Worm (Caenorhabditis elegans): ENCODE data around the gene nas-28.

The nas-28 gene

DNA sequence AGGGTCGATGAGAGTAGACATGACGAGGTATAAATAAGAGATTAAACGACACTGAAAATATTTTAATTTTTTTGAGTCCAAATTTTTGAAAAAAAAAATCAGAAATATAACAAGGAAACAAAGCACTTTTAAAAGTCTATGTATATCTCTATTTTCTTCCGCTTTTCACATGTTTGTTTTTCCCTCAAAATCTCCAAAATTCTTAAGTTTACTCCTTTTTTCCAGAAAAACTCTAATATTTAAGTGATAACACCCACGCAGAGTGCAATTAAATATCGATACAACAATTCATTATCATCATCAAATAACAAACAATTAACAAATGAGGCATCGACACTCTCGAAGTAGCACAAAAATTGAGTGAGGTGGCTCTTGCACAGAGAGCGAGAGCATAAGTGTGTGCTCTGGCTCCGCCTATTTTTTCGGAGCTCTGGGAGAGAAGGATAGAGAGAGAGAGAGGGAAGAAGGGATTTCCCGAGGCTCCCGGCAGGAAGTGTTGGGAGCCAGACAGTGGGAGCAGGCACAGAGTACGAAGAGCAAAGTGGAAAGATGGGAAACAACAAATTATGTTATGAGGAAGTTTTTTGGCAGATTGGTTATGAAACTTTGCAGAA is 25.2 kb downstream of the nas-28 start, which contains the start of gene anmt-2:
Gene anmt-2, minus strand, starts transcription at position 51 of the 614 bp plus-strand sequence.
- TF ChIP-seq hlh-1 (tag; optimal IDR thresholded peaks at IDR 0.05) (peak; percentile 27), unc-62 (GFP tag; optimal IDR thresholded peaks at IDR 0.05) (no peak)

DNA sequence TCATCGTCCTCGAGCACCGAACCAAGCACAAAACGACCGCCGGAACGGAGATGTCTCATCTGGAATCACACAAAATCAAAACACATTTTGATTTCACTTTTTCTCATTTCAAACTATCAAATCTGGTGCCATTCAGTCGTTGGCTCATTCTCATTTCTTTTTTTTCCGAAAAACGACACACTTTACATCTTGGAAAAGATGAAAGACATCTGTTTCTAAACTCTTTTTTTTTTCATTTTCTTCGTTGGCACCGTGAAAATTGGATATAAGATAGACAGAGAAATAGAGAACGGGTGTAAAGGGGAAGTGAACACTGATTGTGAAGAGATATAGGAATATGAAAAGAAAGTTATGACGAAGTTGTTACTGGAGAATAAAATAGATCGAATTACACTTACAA is 27.2 kb downstream of the nas-28 start:
- TF ChIP-seq lsy-2 (tag; optimal IDR thresholded peaks at IDR 0.05) = no peak
- no peak for TF ChIP-seq flh-1 (GFP tag; optimal IDR thresholded peaks at IDR 0.05)

DNA sequence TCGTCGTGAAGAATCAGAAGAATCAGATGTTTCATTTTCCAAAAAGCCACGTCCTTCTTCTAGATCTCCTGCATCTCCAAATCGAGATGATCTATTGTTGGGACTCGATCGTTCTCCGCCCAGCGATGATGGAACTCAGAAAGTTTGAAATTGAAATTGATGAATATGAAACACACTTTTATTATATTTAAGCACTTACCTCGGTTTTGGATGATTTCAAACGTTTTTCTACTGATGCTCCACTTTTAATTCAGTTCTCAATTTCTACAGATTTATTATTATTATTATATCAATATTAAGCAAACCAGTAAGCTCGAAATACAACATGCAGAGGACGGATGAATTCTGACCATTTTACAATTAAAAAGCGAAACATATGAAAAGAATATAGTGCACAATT is 28.4 kb downstream of the nas-28 start:
- TF ChIP-seq M03D4.4 (tag; optimal IDR thresholded peaks at IDR 0.05) = no peak

DNA sequence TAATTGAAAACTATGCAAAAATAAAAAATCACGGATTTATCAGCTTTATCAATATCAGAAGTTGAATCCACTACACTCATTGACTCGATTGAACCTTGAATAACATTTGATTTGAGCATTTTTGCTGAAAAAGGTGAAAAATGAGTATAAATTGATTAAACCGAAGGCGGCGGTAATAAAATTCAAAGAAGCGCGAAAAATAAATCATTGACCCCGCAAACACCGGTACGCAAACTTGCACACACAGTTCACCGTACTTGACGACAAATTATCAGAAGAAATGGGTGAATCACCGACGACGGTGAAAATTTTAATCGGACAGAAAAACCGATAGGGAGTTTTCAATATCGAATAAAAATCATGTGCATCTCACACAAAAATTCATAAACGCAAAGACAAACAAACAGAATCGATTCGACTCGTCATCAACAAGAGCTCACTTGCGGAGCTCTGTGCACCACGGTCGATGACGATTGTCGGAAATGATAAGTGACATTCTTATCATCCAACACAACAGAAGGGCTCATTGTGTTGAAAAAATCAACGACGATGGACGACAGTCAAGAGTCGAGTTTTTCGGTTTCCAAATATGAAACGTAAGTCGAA is 33.4 kb downstream of the nas-28 start, which contains the start of the genes wht-7 and Y42G9A.1:
Gene wht-7, minus strand, starts transcription at position 131 of the 606 bp plus-strand sequence.
Gene Y42G9A.1, plus strand, starts transcription at position 495 of the 606 bp plus-strand sequence.
- TF ChIP-seq tbx-8 (GFP tag; optimal IDR thresholded peaks at IDR 0.05) (no peak), zip-8 (tag; optimal IDR thresholded peaks at IDR 0.05) (no peak), nhr-2 (tag; optimal IDR thresholded peaks at IDR 0.05) (no peak), flh-1 (GFP tag; optimal IDR thresholded peaks at IDR 0.05) (no peak), cnd-1 (tag; optimal IDR thresholded peaks at IDR 0.05) (no peak), elt-3 (tag; optimal IDR thresholded peaks at IDR 0.05) (no peak), M03D4.4 (tag; optimal IDR thresholded peaks at IDR 0.05) (no peak), unc-62 (GFP tag; optimal IDR thresholded peaks at IDR 0.05) (no peak), lsy-2 (tag; optimal IDR thresholded peaks at IDR 0.05) (no peak)

DNA sequence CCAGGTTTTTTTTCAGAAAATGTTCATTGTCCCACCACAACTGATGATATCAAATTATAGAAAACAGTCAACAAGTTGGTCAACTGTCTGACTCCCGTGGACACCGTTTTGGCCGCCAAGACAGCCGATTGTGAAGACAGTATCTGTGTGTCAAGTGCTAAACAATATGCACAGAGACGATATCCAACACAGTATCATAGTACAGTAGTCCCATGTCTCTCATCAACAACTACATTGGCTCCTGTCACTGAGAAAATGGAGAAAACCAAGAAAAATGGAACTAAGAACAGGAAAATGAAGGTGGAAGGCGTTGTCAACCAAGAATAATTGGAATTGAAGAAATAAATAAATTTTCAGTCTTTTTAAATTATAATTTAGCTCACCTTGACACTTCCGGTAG is 34.3 kb downstream of the nas-28 start:
- TF ChIP-seq nhr-76 (tag; optimal IDR thresholded peaks at IDR 0.05) (no peak), cnd-1 (tag; optimal IDR thresholded peaks at IDR 0.05) (no peak), bed-3 (GFP tag; optimal IDR thresholded peaks at IDR 0.05) (no peak), lsy-2 (tag; optimal IDR thresholded peaks at IDR 0.05) (no peak), ham-2 (GFP tag; optimal IDR thresholded peaks at IDR 0.05) (no peak), mls-2 (tag; optimal IDR thresholded peaks at IDR 0.05) (no peak), sptf-1 (tag; optimal IDR thresholded peaks at IDR 0.05) (no peak), ztf-11 (tag; optimal IDR thresholded peaks at IDR 0.05) (no peak), ces-1 (GFP tag; optimal IDR thresholded peaks at IDR 0.05) (no peak)

DNA sequence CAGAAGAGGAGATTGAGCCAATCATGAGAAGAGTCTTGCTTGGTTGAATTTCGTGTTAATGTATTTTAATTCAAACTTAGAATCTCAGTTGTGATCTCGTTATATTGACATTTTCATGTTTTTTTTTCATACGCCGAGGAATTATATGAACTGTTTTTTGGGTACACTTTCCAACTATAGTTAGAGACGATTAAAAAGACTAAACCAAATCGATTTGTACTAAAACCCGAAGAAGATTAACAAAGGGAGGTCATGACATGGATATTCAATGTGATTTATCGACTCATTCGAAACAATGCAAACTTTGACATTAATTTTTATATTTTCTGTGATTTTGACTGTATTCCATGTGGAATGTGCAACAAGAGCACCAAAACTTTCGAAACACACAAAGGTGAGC is 35.1 kb downstream of the nas-28 start, which contains the start of gene Y42G9A.2:
Gene Y42G9A.2, plus strand, starts transcription at position 284 of the 400 bp plus-strand sequence.
- TF ChIP-seq ces-1 (GFP tag; optimal IDR thresholded peaks at IDR 0.05) = no peak
- no peak for TF ChIP-seq ceh-39 (tag; optimal IDR thresholded peaks at IDR 0.05)
- TF ChIP-seq nhr-28 (tag; optimal IDR thresholded peaks at IDR 0.05) = no peak
- TF ChIP-seq drap-1 (GFP tag; optimal IDR thresholded peaks at IDR 0.05) = no peak
- no peak for TF ChIP-seq unc-62 (GFP tag; optimal IDR thresholded peaks at IDR 0.05)
- no peak for TF ChIP-seq mls-2 (tag; optimal IDR thresholded peaks at IDR 0.05)
- no peak for TF ChIP-seq elt-3 (tag; optimal IDR thresholded peaks at IDR 0.05)
- TF ChIP-seq nhr-76 (tag; optimal IDR thresholded peaks at IDR 0.05) = no peak
- TF ChIP-seq bed-3 (GFP tag; optimal IDR thresholded peaks at IDR 0.05) = no peak
- no peak for TF ChIP-seq hlh-1 (tag; optimal IDR thresholded peaks at IDR 0.05)
- TF ChIP-seq unc-39 (tag; optimal IDR thresholded peaks at IDR 0.05) = no peak
- no peak for TF ChIP-seq lsy-2 (tag; optimal IDR thresholded peaks at IDR 0.05)
- no peak for TF ChIP-seq snpc-4 (tag; optimal IDR thresholded peaks at IDR 0.05)
- no peak for TF ChIP-seq lin-32 (GFP tag; optimal IDR thresholded peaks at IDR 0.05)
- TF ChIP-seq nhr-237 (tag; optimal IDR thresholded peaks at IDR 0.05) = no peak
- TF ChIP-seq mep-1 (tag; optimal IDR thresholded peaks at IDR 0.05) = no peak

DNA sequence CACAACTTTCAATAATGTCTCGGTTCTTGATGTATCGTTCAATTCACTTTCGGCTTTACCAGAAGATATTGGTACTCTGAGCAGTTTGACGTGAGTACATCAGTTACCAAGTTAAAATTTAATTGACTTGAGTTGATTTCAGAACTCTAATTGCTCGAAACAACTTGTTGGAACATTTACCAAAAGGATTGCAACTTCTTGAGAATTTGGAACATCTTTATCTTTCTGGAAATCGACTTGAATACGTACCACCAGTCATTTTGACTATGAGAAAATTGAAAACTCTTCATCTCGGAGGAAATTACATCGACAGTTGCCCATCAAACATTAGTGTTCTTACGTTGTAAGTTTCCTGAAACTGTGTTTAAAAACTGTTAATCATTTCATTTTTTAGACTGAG is 36.2 kb downstream of the nas-28 start:
- TF ChIP-seq unc-39 (tag; optimal IDR thresholded peaks at IDR 0.05) = no peak
- no peak for TF ChIP-seq pha-4 (tag; optimal IDR thresholded peaks at IDR 0.05)
- no peak for TF ChIP-seq drap-1 (GFP tag; optimal IDR thresholded peaks at IDR 0.05)
- no peak for TF ChIP-seq hlh-1 (tag; optimal IDR thresholded peaks at IDR 0.05)
- no peak for TF ChIP-seq snpc-4 (tag; optimal IDR thresholded peaks at IDR 0.05)
- no peak for TF ChIP-seq nhr-237 (tag; optimal IDR thresholded peaks at IDR 0.05)
- no peak for TF ChIP-seq lsy-2 (tag; optimal IDR thresholded peaks at IDR 0.05)
- no peak for TF ChIP-seq nhr-76 (tag; optimal IDR thresholded peaks at IDR 0.05)
- no peak for TF ChIP-seq lin-32 (GFP tag; optimal IDR thresholded peaks at IDR 0.05)
- TF ChIP-seq nhr-2 (tag; optimal IDR thresholded peaks at IDR 0.05) = no peak
- no peak for TF ChIP-seq ztf-11 (tag; optimal IDR thresholded peaks at IDR 0.05)

All from whole organism, mixed stage, embryonic.